Worm (Caenorhabditis elegans) whole organism, midembryonic: ENCODE results near the gene F44G3.7.

Experiments used
- T22C8.4 ChIP-seq: fragments of 200-800 bp; sonication (Bioruptor generic); IDR thresholded peaks from 2 replicates; pipeline ENCODE4 v1.3.6; 2022; ENCODE audit warnings: missing genetic modification characterization, missing compliant biosample characterization
- cog-1 ChIP-seq: sonication (generic microtip); optimal IDR thresholded peaks from 2 replicates; lab custom pipeline; 2016; ENCODE audit warnings: missing genetic modification characterization, missing compliant biosample characterization
- flt-1 ChIP-seq: fragments of 200-800 bp; sonication (Bioruptor generic); IDR thresholded peaks from 2 replicates; pipeline ENCODE4 v1.3.6; 2022; ENCODE audit warnings: missing genetic modification characterization, missing compliant biosample characterization
- klf-2 ChIP-seq: fragments of 200-800 bp; sonication (Bioruptor generic); conservative IDR thresholded peaks from 2 replicates; pipeline ENCODE4 v1.3.6; 2022; ENCODE audit warnings: missing genetic modification reagents, missing genetic modification characterization, missing compliant biosample characterization
- med-1 ChIP-seq: sonication (generic microtip); optimal IDR thresholded peaks from 2 replicates; lab custom pipeline; 2017; ENCODE audit warnings: missing genetic modification characterization, mild to moderate bottlenecking, missing compliant biosample characterization, antibody characterized with exemption, missing genetic modification reagents; ENCODE audit not compliant: insufficient read depth
- ref-1 ChIP-seq: fragments of 200-800 bp; sonication (Bioruptor generic); conservative IDR thresholded peaks from 2 replicates; pipeline ENCODE4 v1.3.6; 2022; ENCODE audit warnings: missing genetic modification reagents, missing genetic modification characterization, missing compliant biosample characterization
- tab-1 ChIP-seq: fragments of 200-800 bp; sonication (Bioruptor generic); IDR thresholded peaks from 2 replicates; pipeline ENCODE4 v1.3.6; 2022; ENCODE audit warnings: missing genetic modification characterization, missing compliant biosample characterization
- ztf-23 ChIP-seq: fragments of 200-800 bp; sonication (Bioruptor generic); IDR thresholded peaks from 2 replicates; pipeline ENCODE4 v1.3.6; 2022; ENCODE audit warnings: missing genetic modification reagents, missing genetic modification characterization, missing compliant biosample characterization
- ztf-29 ChIP-seq: fragments of 200-800 bp; sonication (Bioruptor generic); IDR thresholded peaks from 2 replicates; pipeline ENCODE4 v1.3.6; 2022; ENCODE audit warnings: missing genetic modification reagents, missing genetic modification characterization, missing compliant biosample characterization

DNA sequence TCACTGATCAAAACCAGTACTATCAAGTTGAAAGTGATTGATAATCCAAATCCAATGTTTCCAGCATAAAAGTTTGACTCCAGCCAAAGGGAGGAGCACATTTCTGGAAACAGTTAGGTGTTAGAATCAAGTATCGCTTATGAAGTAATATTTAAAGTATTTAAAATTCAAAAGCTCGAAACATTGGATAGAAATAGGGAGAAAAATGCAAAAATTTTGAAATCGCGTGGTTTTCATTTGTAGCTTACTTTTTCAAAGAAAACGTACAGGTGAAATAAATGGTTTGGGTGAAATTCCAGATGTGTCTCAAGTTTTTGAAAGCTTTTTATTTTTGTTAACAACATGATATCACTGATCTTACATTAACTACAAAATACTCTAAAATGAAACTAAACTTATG, 32.1 kb upstream of the F44G3.7 start, which contains the start of gene str-111:
- no peak for TF ChIP-seq tab-1 (GFP tag; lab: Robert Waterston, UW)
- no peak for TF ChIP-seq ztf-23 (GFP tag; lab: Robert Waterston, UW)
- TF ChIP-seq klf-2 (GFP tag; lab: Robert Waterston, UW): no peak
- no peak for TF ChIP-seq cog-1
- TF ChIP-seq med-1: no peak
- TF ChIP-seq flt-1 (GFP tag; lab: Robert Waterston, UW): no peak
- no peak for TF ChIP-seq ref-1 (GFP tag; lab: Robert Waterston, UW)
- no peak for TF ChIP-seq ztf-29 (GFP tag; lab: Robert Waterston, UW)
- TF ChIP-seq T22C8.4 (GFP tag; lab: Robert Waterston, UW): no peak
